Fruit fly (Drosophila melanogaster) whole organism, embryonic: ENCODE measurements around the gene CG5382.

Experiments used
- Ada2b ChIP-seq: fragments of 200-800 bp; sonication (Bioruptor generic); IDR thresholded peaks from 2 replicates; pipeline ENCODE4 v1.3.6; 2022; ENCODE audit warnings: missing biosample characterization, missing genetic modification characterization
- CG11695 ChIP-seq: fragments of 200-800 bp; sonication (Bioruptor generic); IDR thresholded peaks from 3 replicates; pipeline ENCODE4 v1.3.6; 2022; ENCODE audit warnings: missing biosample characterization, missing genetic modification characterization
- CG13624 ChIP-seq: fragments of 200-800 bp; sonication (Bioruptor generic); optimal IDR thresholded peaks from 2 replicates; lab custom pipeline; 2016; ENCODE audit warnings: missing biosample characterization, missing genetic modification characterization
- CG14014 ChIP-seq: fragments of 200-800 bp; sonication (Bioruptor generic); IDR thresholded peaks from 2 replicates; pipeline ENCODE4 v1.3.6; 2022; ENCODE audit warnings: missing biosample characterization, missing genetic modification characterization
- CG14667 ChIP-seq: fragments of 200-800 bp; sonication (Bioruptor generic); IDR thresholded peaks from 2 replicates; pipeline ENCODE4 v1.3.6; 2022; ENCODE audit warnings: missing biosample characterization, missing genetic modification characterization
- CG15073 ChIP-seq: fragments of 200-800 bp; sonication (Bioruptor generic); optimal IDR thresholded peaks from 2 replicates; lab custom pipeline; 2016; ENCODE audit warnings: missing biosample characterization, missing genetic modification characterization
- CG15269 ChIP-seq: fragments of 200-800 bp; sonication (Bioruptor generic); optimal IDR thresholded peaks from 2 replicates; lab custom pipeline; 2018; ENCODE audit warnings: missing biosample characterization, mild to moderate bottlenecking, missing genetic modification characterization, moderate library complexity
- CG16813 ChIP-seq: fragments of 200-800 bp; sonication (Bioruptor generic); IDR thresholded peaks from 3 replicates; pipeline ENCODE4 v1.3.6; 2022; ENCODE audit warnings: missing biosample characterization, missing genetic modification characterization; ENCODE audit not compliant: partially characterized antibody
- CG2712 ChIP-seq: fragments of 200-800 bp; optimal IDR thresholded peaks from 3 replicates; lab custom pipeline; 2019; ENCODE audit warnings: missing biosample characterization, mild to moderate bottlenecking, missing genetic modification characterization, moderate library complexity
- CG3065 ChIP-seq: fragments of 200-800 bp; sonication (Bioruptor generic); optimal IDR thresholded peaks from 2 replicates; lab custom pipeline; 2016; ENCODE audit warnings: missing biosample characterization, missing genetic modification characterization
- CG34224 ChIP-seq: fragments of 200-800 bp; sonication (Bioruptor generic); IDR thresholded peaks from 3 replicates; pipeline ENCODE4 v1.3.6; 2022; ENCODE audit warnings: missing biosample characterization, missing genetic modification characterization; ENCODE audit not compliant: partially characterized antibody
- CG3838 ChIP-seq: fragments of 200-800 bp; sonication (Bioruptor generic); optimal IDR thresholded peaks from 3 replicates; lab custom pipeline; 2016; ENCODE audit warnings: missing biosample characterization, missing genetic modification characterization
- CG4282 ChIP-seq: fragments of 200-800 bp; sonication (Bioruptor generic); optimal IDR thresholded peaks from 2 replicates; lab custom pipeline; 2016; ENCODE audit warnings: missing biosample characterization, missing genetic modification characterization
- CG43689 ChIP-seq: fragments of 200-800 bp; sonication (Bioruptor generic); IDR thresholded peaks from 2 replicates; pipeline ENCODE4 v1.3.6; 2022; ENCODE audit warnings: missing biosample characterization, missing genetic modification characterization
- CG4730 ChIP-seq: fragments of 200-800 bp; sonication (Bioruptor generic); IDR thresholded peaks from 2 replicates; pipeline ENCODE4 v1.3.6; 2022; ENCODE audit warnings: missing biosample characterization, missing genetic modification characterization
- CG4854 ChIP-seq: fragments of 200-800 bp; sonication (Bioruptor generic); optimal IDR thresholded peaks from 2 replicates; lab custom pipeline; 2016; ENCODE audit warnings: missing biosample characterization, missing genetic modification characterization, inconsistent platforms
- CG6813 ChIP-seq: fragments of 200-800 bp; sonication (Bioruptor generic); optimal IDR thresholded peaks from 2 replicates; lab custom pipeline; 2017; ENCODE audit warnings: missing biosample characterization, missing genetic modification characterization, mild to moderate bottlenecking, moderate library complexity, missing genetic modification reagents
- CkIIα-i1 ChIP-seq: fragments of 200-800 bp; sonication (Bioruptor generic); IDR thresholded peaks from 2 replicates; pipeline ENCODE4 v1.3.6; 2022; ENCODE audit warnings: missing biosample characterization, missing genetic modification characterization
- D19B ChIP-seq: fragments of 200-800 bp; sonication (Bioruptor generic); optimal IDR thresholded peaks from 2 replicates; lab custom pipeline; 2017; ENCODE audit warnings: missing biosample characterization, mild to moderate bottlenecking, missing genetic modification characterization
- Dbx ChIP-seq: fragments of 200-800 bp; sonication (Bioruptor generic); IDR thresholded peaks from 3 replicates; pipeline ENCODE4 v1.3.6; 2022; ENCODE audit warnings: missing biosample characterization, missing genetic modification characterization
- Deaf1 ChIP-seq: fragments of 200-800 bp; optimal IDR thresholded peaks from 3 replicates; lab custom pipeline; 2019; ENCODE audit warnings: missing biosample characterization, mild to moderate bottlenecking, missing genetic modification characterization, moderate library complexity
- Dref ChIP-seq: fragments of 200-800 bp; sonication (Bioruptor generic); IDR thresholded peaks from 2 replicates; pipeline ENCODE4 v1.3.6; 2022; ENCODE audit warnings: missing biosample characterization, missing genetic modification characterization
- E2f1 ChIP-seq: fragments of 200-800 bp; sonication (Bioruptor generic); IDR thresholded peaks from 2 replicates; pipeline ENCODE4 v1.3.6; 2022; ENCODE audit warnings: missing biosample characterization, missing genetic modification characterization
- Ets97D ChIP-seq: fragments of 200-800 bp; sonication (Bioruptor generic); optimal IDR thresholded peaks from 3 replicates; lab custom pipeline; 2016; ENCODE audit warnings: missing biosample characterization, missing genetic modification characterization
- Hmr ChIP-seq: fragments of 200-800 bp; sonication (Bioruptor generic); optimal IDR thresholded peaks from 3 replicates; lab custom pipeline; 2017; ENCODE audit warnings: mild to moderate bottlenecking, missing biosample characterization, missing genetic modification reagents, missing genetic modification characterization
- PHDP ChIP-seq: fragments of 200-800 bp; sonication (Bioruptor generic); optimal IDR thresholded peaks from 3 replicates; lab custom pipeline; 2018; ENCODE audit warnings: missing biosample characterization, mild to moderate bottlenecking, missing genetic modification characterization, moderate library complexity
- Sin3A ChIP-seq: fragments of >200 bp; optimal IDR thresholded peaks from 2 replicates; lab custom pipeline; 2018
- Ssrp ChIP-seq: fragments of 200-800 bp; sonication (Bioruptor generic); optimal IDR thresholded peaks from 2 replicates; lab custom pipeline; 2018; ENCODE audit warnings: missing biosample characterization, mild to moderate bottlenecking, missing genetic modification characterization, moderate library complexity
- Vsx1 ChIP-seq: fragments of 200-800 bp; sonication (Bioruptor generic); optimal IDR thresholded peaks from 2 replicates; lab custom pipeline; 2017; ENCODE audit warnings: missing biosample characterization, mild to moderate bottlenecking, missing genetic modification characterization, missing genetic modification reagents
- ab ChIP-seq: fragments of 200-800 bp; sonication (Bioruptor generic); optimal IDR thresholded peaks from 2 replicates; lab custom pipeline; 2016; ENCODE audit warnings: missing biosample characterization, missing genetic modification characterization
- aop ChIP-seq: fragments of 200-800 bp; sonication (Bioruptor generic); IDR thresholded peaks from 2 replicates; pipeline ENCODE4 v1.3.6; 2022; ENCODE audit warnings: missing biosample characterization, missing genetic modification characterization
- ara ChIP-seq: fragments of 200-800 bp; sonication (Bioruptor generic); IDR thresholded peaks from 2 replicates; pipeline ENCODE4 v1.3.6; 2022; ENCODE audit warnings: missing biosample characterization, missing genetic modification characterization
- chn ChIP-seq: fragments of 200-800 bp; sonication (Bioruptor generic); optimal IDR thresholded peaks from 2 replicates; lab custom pipeline; 2016; ENCODE audit warnings: missing biosample characterization, missing genetic modification characterization
- dati ChIP-seq: fragments of 200-800 bp; sonication (Bioruptor generic); IDR thresholded peaks from 2 replicates; pipeline ENCODE4 v1.3.6; 2022; ENCODE audit warnings: missing biosample characterization, missing genetic modification characterization
- dmrt11E ChIP-seq: fragments of 200-800 bp; sonication (Bioruptor generic); optimal IDR thresholded peaks from 3 replicates; lab custom pipeline; 2018; ENCODE audit warnings: missing biosample characterization, mild to moderate bottlenecking, missing genetic modification characterization, moderate library complexity
- fd102C ChIP-seq: fragments of 200-800 bp; sonication (Bioruptor generic); optimal IDR thresholded peaks from 2 replicates; lab custom pipeline; 2018; ENCODE audit warnings: missing biosample characterization, mild to moderate bottlenecking, missing genetic modification characterization, moderate library complexity
- fd3F ChIP-seq: fragments of 200-800 bp; sonication (Bioruptor generic); optimal IDR thresholded peaks from 2 replicates; lab custom pipeline; 2018; ENCODE audit warnings: missing biosample characterization, mild to moderate bottlenecking, missing genetic modification characterization, moderate library complexity
- gem ChIP-seq: fragments of 200-800 bp; sonication (Bioruptor generic); optimal IDR thresholded peaks from 2 replicates; lab custom pipeline; 2019; ENCODE audit warnings: missing biosample characterization, mild to moderate bottlenecking, missing genetic modification characterization, moderate library complexity
- grn ChIP-seq: fragments of 200-800 bp; sonication (Bioruptor generic); optimal IDR thresholded peaks from 3 replicates; lab custom pipeline; 2017; ENCODE audit warnings: missing biosample characterization, missing genetic modification characterization
- gt ChIP-seq: fragments of 200-800 bp; sonication (Bioruptor generic); IDR thresholded peaks from 2 replicates; pipeline ENCODE4 v1.3.6; 2022; ENCODE audit warnings: missing biosample characterization, missing genetic modification characterization
- inv ChIP-seq: fragments of 200-800 bp; sonication (Bioruptor generic); IDR thresholded peaks from 2 replicates; pipeline ENCODE4 v1.3.6; 2022; ENCODE audit warnings: missing biosample characterization, missing genetic modification characterization; ENCODE audit not compliant: partially characterized antibody
- klu ChIP-seq: fragments of 200-800 bp; sonication (Bioruptor generic); IDR thresholded peaks from 2 replicates; pipeline ENCODE4 v1.3.6; 2022; ENCODE audit warnings: missing biosample characterization, missing genetic modification characterization
- lbe ChIP-seq: fragments of 200-800 bp; sonication (Bioruptor generic); optimal IDR thresholded peaks from 2 replicates; lab custom pipeline; 2016; ENCODE audit warnings: missing biosample characterization, mild to moderate bottlenecking, missing genetic modification characterization
- nerfin-1 ChIP-seq: fragments of 200-800 bp; sonication (Bioruptor generic); optimal IDR thresholded peaks from 3 replicates; lab custom pipeline; 2019; ENCODE audit warnings: missing biosample characterization, mild to moderate bottlenecking, missing genetic modification characterization, moderate library complexity
- peb ChIP-seq: fragments of 200-800 bp; sonication (Bioruptor generic); IDR thresholded peaks from 2 replicates; pipeline ENCODE4 v1.3.6; 2022; ENCODE audit warnings: missing biosample characterization, missing genetic modification characterization
- pho ChIP-seq: fragments of 200-800 bp; sonication (Bioruptor generic); optimal IDR thresholded peaks from 2 replicates; lab custom pipeline; 2016; ENCODE audit warnings: missing biosample characterization, missing genetic modification characterization
- pros ChIP-seq: fragments of 200-800 bp; sonication (Bioruptor generic); optimal IDR thresholded peaks from 3 replicates; lab custom pipeline; 2019; ENCODE audit warnings: missing biosample characterization, mild to moderate bottlenecking, missing genetic modification characterization, moderate library complexity
- sim ChIP-seq: fragments of 200-800 bp; sonication (Bioruptor generic); IDR thresholded peaks from 2 replicates; pipeline ENCODE4 v1.3.6; 2022; ENCODE audit warnings: missing biosample characterization, missing genetic modification characterization
- sob ChIP-seq: fragments of 200-800 bp; sonication (Bioruptor generic); IDR thresholded peaks from 2 replicates; pipeline ENCODE4 v1.3.6; 2022; ENCODE audit warnings: missing biosample characterization, missing genetic modification characterization
- tll ChIP-seq, 2 experiments: fragments of 200-800 bp in 1 of 2; fragments of >200 bp in 1 of 2; sonication (Bioruptor generic) in 1 of 2; optimal IDR thresholded peaks; 2 replicates each; lab custom pipeline; 2017 to 2019; ENCODE audit warnings: missing biosample characterization in 2 of 2, missing genetic modification characterization in 2 of 2, mild to moderate bottlenecking in 1 of 2, moderate library complexity in 1 of 2
- vnd ChIP-seq: fragments of 200-800 bp; sonication (Bioruptor generic); IDR thresholded peaks from 3 replicates; pipeline ENCODE4 v1.3.6; 2022; ENCODE audit warnings: missing biosample characterization, missing genetic modification characterization; ENCODE audit not compliant: partially characterized antibody

Gene CG5382

DNA sequence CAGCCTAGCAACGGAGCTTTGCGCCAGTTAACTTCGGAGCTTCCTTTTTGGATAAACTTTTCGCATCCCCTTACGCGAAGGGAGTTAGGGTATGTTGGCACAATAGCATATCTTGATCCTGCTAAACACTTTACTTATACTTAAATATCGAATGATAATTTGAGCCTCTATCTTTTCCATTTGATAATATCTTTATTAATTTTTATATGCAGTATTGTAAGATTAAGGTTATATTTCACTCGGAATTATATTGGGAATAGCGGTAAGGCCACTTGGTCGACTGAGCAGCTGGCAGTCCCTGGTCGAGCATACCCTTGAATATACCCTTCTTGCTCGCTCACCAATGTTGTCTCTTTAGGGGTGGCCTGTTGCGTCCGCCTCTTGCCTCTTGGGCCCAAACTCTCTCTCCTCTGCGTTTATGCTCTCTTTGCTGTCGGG is 3.0 kb upstream of the CG5382 start (continued):
- TF ChIP-seq CG3838 (GFP tag; lab: Kevin White, UChicago) (no peak), ara (peak; percentile 46), CG43689 (GFP tag; lab: Robert Waterston, UW) (peak; percentile 28; the same call in 1 of the 2 replicates), PHDP (tag; lab: Kevin White, UChicago) (peak; percentile 59), D19B (GFP tag; lab: Kevin White, UChicago) (peak; percentile 94), Sin3A (no peak), pros (no peak), chn (GFP tag; lab: Kevin White, UChicago) (peak; percentile 32), CG14667 (GFP tag; lab: Robert Waterston, UW) (peak; percentile 42; the same call in 1 of the 2 replicates), vnd (GFP tag; lab: Robert Waterston, UW) (no peak), pho (GFP tag; lab: Kevin White, UChicago) (peak; percentile 19), CG15073 (GFP tag; lab: Kevin White, UChicago) (no peak), grn (GFP tag; lab: Kevin White, UChicago) (no peak), Dref (GFP tag; lab: Robert Waterston, UW) (no peak), Hmr (GFP tag; lab: Kevin White, UChicago) (peak; percentile 85), aop (GFP tag; lab: Robert Waterston, UW) (no peak), dmrt11E (tag; lab: Kevin White, UChicago) (peak; percentile 13), E2f1 (GFP tag; lab: Robert Waterston, UW) (peak; percentile 60), Ets97D (GFP tag; lab: Kevin White, UChicago) (no peak), sim (no peak), tll (GFP tag; optimal IDR thresholded peaks at IDR 0.05; lab: Kevin White, UChicago) (no peak), Vsx1 (no peak), fd102C (GFP tag; lab: Kevin White, UChicago) (no peak), Dbx (GFP tag; lab: Robert Waterston, UW) (peak; percentile 82), CG14014 (GFP tag; lab: Robert Waterston, UW) (peak; percentile 81), CG16813 (GFP tag; lab: Robert Waterston, UW) (no peak), Ada2b (GFP tag; lab: Robert Waterston, UW) (peak; percentile 84), CkIIα-i1 (GFP tag; lab: Robert Waterston, UW) (no peak), dati (no peak), fd3F (GFP tag; lab: Kevin White, UChicago) (peak; percentile 12), CG4854 (GFP tag; lab: Kevin White, UChicago) (no peak), klu (GFP tag; lab: Robert Waterston, UW) (no peak; the same call in 1 of the 2 replicates), lbe (GFP tag; lab: Kevin White, UChicago) (peak; percentile 25), Ssrp (peak; percentile 48), Deaf1 (peak; percentile 54), CG4282 (GFP tag; lab: Kevin White, UChicago) (no peak), nerfin-1 (tag; lab: Kevin White, UChicago) (no peak), CG34224 (no peak), gt (GFP tag; lab: Robert Waterston, UW) (0 out of 2 replicates have a peak, but pooled peaks have one; percentile 39), CG4730 (GFP tag; lab: Robert Waterston, UW) (peak; percentile 63), CG15269 (peak; percentile 66), CG2712 (tag; lab: Kevin White, UChicago) (peak; percentile 64), CG3065 (GFP tag; lab: Kevin White, UChicago) (no peak), ab (GFP tag; lab: Kevin White, UChicago) (no peak), gem (tag; lab: Kevin White, UChicago) (peak; percentile 76), CG6813 (GFP tag; lab: Kevin White, UChicago) (peak; percentile 6), inv (GFP tag; lab: Robert Waterston, UW) (no peak), CG11695 (GFP tag; lab: Robert Waterston, UW) (peak; percentile 61; the same call in 2 of the 3 replicates), CG13624 (peak; percentile 12), peb (GFP tag; lab: Robert Waterston, UW) (0 out of 2 replicates have a peak, but pooled peaks have one; percentile 39), sob (peak; percentile 60)
